Worm (Caenorhabditis elegans) whole organism, L4 larva: ENCODE results near the gene R05F9.7.

Experiments used
- Y105C5A.15 ChIP-seq: fragments of 200-800 bp; sonication (Bioruptor generic); IDR thresholded peaks from 2 replicates; pipeline ENCODE4 v1.3.6; 2022; ENCODE audit warnings: missing genetic modification characterization, missing compliant biosample characterization
- ceh-32 ChIP-seq: sonication (generic microtip); optimal IDR thresholded peaks from 2 replicates; lab custom pipeline; 2016; ENCODE audit warnings: mild to moderate bottlenecking, missing genetic modification characterization, missing compliant biosample characterization; ENCODE audit not compliant: poor library complexity
- hmg-1.1 ChIP-seq: fragments of 200-800 bp; sonication (Bioruptor generic); IDR thresholded peaks from 2 replicates; pipeline ENCODE4 v1.3.6; 2022; ENCODE audit warnings: missing genetic modification reagents, missing genetic modification characterization, missing compliant biosample characterization
- lim-7 ChIP-seq: fragments of 200-800 bp; sonication (Bioruptor generic); IDR thresholded peaks from 2 replicates; pipeline ENCODE4 v1.3.6; 2022; ENCODE audit warnings: missing genetic modification characterization, missing compliant biosample characterization
- madf-5 ChIP-seq, 2 experiments: fragments of 200-800 bp; sonication (Bioruptor generic); IDR thresholded peaks; 2 replicates each; pipeline ENCODE4 v1.3.6; 2022; ENCODE audit warnings: missing compliant biosample characterization in 2 of 2, missing genetic modification characterization in 2 of 2
- mdl-1 ChIP-seq, 2 experiments: fragments of 150-350 bp in 1 of 2; sonication (generic microtip) in 1 of 2; optimal IDR thresholded peaks; 2 replicates each; lab custom pipeline; 2014 to 2017; ENCODE audit warnings: missing biosample characterization in 2 of 2, missing genetic modification characterization in 2 of 2
- nhr-10 ChIP-seq: fragments of 150-350 bp; optimal IDR thresholded peaks from 2 replicates; lab custom pipeline; 2014; ENCODE audit warnings: missing biosample characterization, missing genetic modification characterization
- nhr-28 ChIP-seq: fragments of 150-350 bp; optimal IDR thresholded peaks from 2 replicates; lab custom pipeline; 2014; ENCODE audit warnings: missing biosample characterization, missing genetic modification characterization
- php-3 ChIP-seq: fragments of 200-800 bp; sonication (Bioruptor generic); IDR thresholded peaks from 2 replicates; pipeline ENCODE4 v1.3.6; 2022; ENCODE audit warnings: missing genetic modification reagents, missing genetic modification characterization, missing compliant biosample characterization
- pqm-1 ChIP-seq: sonication (generic microtip); optimal IDR thresholded peaks from 2 replicates; lab custom pipeline; 2017; ENCODE audit warnings: missing biosample characterization, missing genetic modification characterization
- vab-7 ChIP-seq: fragments of 200-800 bp; sonication (Bioruptor generic); IDR thresholded peaks from 2 replicates; pipeline ENCODE4 v1.3.6; 2022; ENCODE audit warnings: missing genetic modification reagents, missing genetic modification characterization, missing compliant biosample characterization
- zag-1 ChIP-seq: fragments of 150-350 bp; optimal IDR thresholded peaks from 2 replicates; lab custom pipeline; 2014; ENCODE audit warnings: missing biosample characterization, missing genetic modification characterization
- zfp-2 ChIP-seq: sonication (generic microtip); optimal IDR thresholded peaks from 2 replicates; lab custom pipeline; 2016; ENCODE audit warnings: mild to moderate bottlenecking, missing genetic modification characterization, missing compliant biosample characterization
- zfp-3 ChIP-seq: fragments of 200-800 bp; sonication (Bioruptor generic); conservative IDR thresholded peaks from 2 replicates; pipeline ENCODE4 v1.3.6; 2022; ENCODE audit warnings: missing genetic modification reagents, missing genetic modification characterization, missing compliant biosample characterization

DNA sequence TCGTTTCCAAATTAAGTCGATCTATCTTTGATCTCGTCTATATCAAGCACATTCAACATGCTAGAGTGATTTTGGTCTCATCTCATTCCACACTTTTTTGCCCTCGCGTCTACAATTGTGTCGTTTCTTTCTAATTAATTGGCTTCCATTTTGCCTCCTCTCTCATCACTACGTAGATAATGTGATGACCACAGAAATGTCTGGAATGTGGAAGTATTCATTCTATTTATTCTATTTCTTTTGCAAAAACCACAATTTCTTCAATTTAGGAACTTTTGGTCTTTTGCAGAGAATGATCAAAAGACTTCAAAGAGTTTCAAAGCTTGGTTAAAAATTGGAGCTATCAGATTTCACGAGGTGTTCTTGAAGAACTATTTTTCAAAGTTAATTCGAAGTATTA lies 29.5 kb downstream of the R05F9.7 start:
- TF ChIP-seq Y105C5A.15 = no peak
- no peak for TF ChIP-seq zfp-3 (GFP tag; lab: Robert Waterston, UW)
- TF ChIP-seq zag-1 (tag; lab: Kevin White, UChicago) = no peak
- no peak for TF ChIP-seq zfp-2 (tag; lab: Kevin White, UChicago)
- TF ChIP-seq pqm-1 (tag; lab: Kevin White, UChicago) = no peak
- no peak for TF ChIP-seq vab-7
- TF ChIP-seq nhr-28 = no peak
- no peak for TF ChIP-seq ceh-32 (tag; lab: Kevin White, UChicago)
- TF ChIP-seq hmg-1.1 (GFP tag; lab: Robert Waterston, UW) = no peak
- no peak for TF ChIP-seq nhr-10 (tag; lab: Kevin White, UChicago)
- no peak for TF ChIP-seq lim-7 (GFP tag; lab: Robert Waterston, UW)
- no peak for TF ChIP-seq mdl-1 (tag; optimal IDR thresholded peaks at IDR 0.05; lab: Kevin White, UChicago)
- TF ChIP-seq php-3 (GFP tag; lab: Robert Waterston, UW) = no peak
- no peak for TF ChIP-seq madf-5 (GFP tag; IDR thresholded peaks at IDR 0.05; lab: Robert Waterston, UW)
